In genomic region chrIV:7133140-7133539, ce11 we compare ENCODE assay signal across 4 worm cellular contexts.
TF ChIP-seq lines count a peak whose summit lies in the region.

TSS of gene cyn-12 (minus strand) at chrIV:7133217.

TF ChIP-seq in whole organism, L2 larva, 48 proteins besides CTCF, POLR2A, EP300 and RAD21:
- TF ChIP-seq nhr-77 (tag; optimal IDR thresholded peaks at IDR 0.05; lab: Kevin White, UChicago) (no peak), aly-2 (tag; optimal IDR thresholded peaks at IDR 0.05; lab: Kevin White, UChicago) (no peak), nhr-237 (tag; optimal IDR thresholded peaks at IDR 0.05; lab: Kevin White, UChicago) (no peak), sma-3 (GFP tag; optimal IDR thresholded peaks at IDR 0.05; lab: Kevin White, UChicago) (peak; percentile 37), elt-3 (tag; optimal IDR thresholded peaks at IDR 0.05; lab: Kevin White, UChicago) (no peak), skn-1 (tag; optimal IDR thresholded peaks at IDR 0.05; lab: Kevin White, UChicago) (no peak), nhr-6 (tag; optimal IDR thresholded peaks at IDR 0.05; lab: Kevin White, UChicago) (no peak), C34F6.9 (tag; optimal IDR thresholded peaks at IDR 0.05; lab: Kevin White, UChicago) (peak; percentile 33), lsy-2 (tag; optimal IDR thresholded peaks at IDR 0.05; lab: Kevin White, UChicago) (peak in 1 of 2 experiments; percentile 52), gmeb-1 (tag; optimal IDR thresholded peaks at IDR 0.05; lab: Kevin White, UChicago) (peak; percentile 9)

TF ChIP-seq in whole organism, L4 larva, 104 proteins besides CTCF, POLR2A, EP300 and RAD21:
- TF ChIP-seq egl-43 (GFP tag; IDR thresholded peaks at IDR 0.05; lab: Robert Waterston, UW): no peak
- peak in 1 of 2 experiments; percentile 43 for TF ChIP-seq lsy-2 (tag; optimal IDR thresholded peaks at IDR 0.05; lab: Kevin White, UChicago)
- TF ChIP-seq dve-1 (tag; optimal IDR thresholded peaks at IDR 0.05; lab: Kevin White, UChicago; ENCODE audit: insufficient read depth): peak; percentile 7
- TF ChIP-seq mes-2 (tag; optimal IDR thresholded peaks at IDR 0.05; lab: Kevin White, UChicago; ENCODE audit: poor library complexity, severe bottlenecking): peak; percentile 52
- peak; percentile 33 for TF ChIP-seq dpl-1 (GFP tag; optimal IDR thresholded peaks at IDR 0.05; lab: Kevin White, UChicago)
- peak; percentile 11 for TF ChIP-seq ama-1 (optimal IDR thresholded peaks at IDR 0.05; lab: Kevin White, UChicago)
- TF ChIP-seq unc-62 (GFP tag; optimal IDR thresholded peaks at IDR 0.05 in 1 of 2; lab: Kevin White, UChicago): peak in 1 of 2 experiments; percentile 61
- no peak for TF ChIP-seq unc-62 (tag; optimal IDR thresholded peaks at IDR 0.05; lab: Kevin White, UChicago)
- TF ChIP-seq ceh-28 (tag; optimal IDR thresholded peaks at IDR 0.05; lab: Kevin White, UChicago): no peak
- no peak for TF ChIP-seq Y5F2A.4 (GFP tag; optimal IDR thresholded peaks at IDR 0.05; lab: Kevin White, UChicago)
TF ChIP-seq in whole organism, L4 larva: peak in this region for 6.

TF ChIP-seq in whole organism, late embryonic, 69 proteins besides CTCF, POLR2A, EP300 and RAD21:
- TF ChIP-seq ceh-9 (tag; optimal IDR thresholded peaks at IDR 0.05; lab: Kevin White, UChicago) (no peak), mec-3 (tag; optimal IDR thresholded peaks at IDR 0.05; lab: Kevin White, UChicago; ENCODE audit: borderline replicate concordance) (no peak), unc-42 (tag; optimal IDR thresholded peaks at IDR 0.05; lab: Kevin White, UChicago) (peak; percentile 71), unc-3 (GFP tag; conservative IDR thresholded peaks at IDR 0.05; lab: Robert Waterston, UW) (no peak), unc-3 (tag; optimal IDR thresholded peaks at IDR 0.05; lab: Kevin White, UChicago) (no peak), fkh-6 (tag; optimal IDR thresholded peaks at IDR 0.05; lab: Kevin White, UChicago) (no peak), eyg-1 (tag; optimal IDR thresholded peaks at IDR 0.05; lab: Kevin White, UChicago) (no peak), unc-86 (tag; optimal IDR thresholded peaks at IDR 0.05; lab: Kevin White, UChicago) (no peak), ceh-48 (tag; optimal IDR thresholded peaks at IDR 0.05; lab: Kevin White, UChicago) (peak; percentile 61), ceh-18 (tag; optimal IDR thresholded peaks at IDR 0.05; lab: Kevin White, UChicago) (no peak), unc-55 (GFP tag; optimal IDR thresholded peaks at IDR 0.05; lab: Kevin White, UChicago) (no peak), elt-4 (tag; optimal IDR thresholded peaks at IDR 0.05; lab: Kevin White, UChicago) (no peak), pros-1 (tag; optimal IDR thresholded peaks at IDR 0.05; lab: Kevin White, UChicago) (no peak), K02D7.2 (tag; optimal IDR thresholded peaks at IDR 0.05; lab: Kevin White, UChicago) (no peak), Y22D7AL.16 (tag; optimal IDR thresholded peaks at IDR 0.05; lab: Kevin White, UChicago) (no peak), npax-4 (tag; optimal IDR thresholded peaks at IDR 0.05; lab: Kevin White, UChicago) (no peak), ref-2 (tag; optimal IDR thresholded peaks at IDR 0.05; lab: Kevin White, UChicago) (no peak), odd-2 (tag; optimal IDR thresholded peaks at IDR 0.05; lab: Kevin White, UChicago) (no peak)
TF ChIP-seq in whole organism, late embryonic: peak in this region for 2.

TF ChIP-seq in whole organism, mixed stage, embryonic, 35 proteins besides CTCF, POLR2A, EP300 and RAD21:
- TF ChIP-seq ceh-83 (GFP tag; optimal IDR thresholded peaks at IDR 0.05; lab: Kevin White, UChicago) (peak; percentile 5), ces-1 (GFP tag; optimal IDR thresholded peaks at IDR 0.05; lab: Kevin White, UChicago) (peak; percentile 92), unc-62 (GFP tag; optimal IDR thresholded peaks at IDR 0.05; lab: Kevin White, UChicago) (no peak)
